Worm (Caenorhabditis elegans): ENCODE data around the gene srbc-44.

DNA sequence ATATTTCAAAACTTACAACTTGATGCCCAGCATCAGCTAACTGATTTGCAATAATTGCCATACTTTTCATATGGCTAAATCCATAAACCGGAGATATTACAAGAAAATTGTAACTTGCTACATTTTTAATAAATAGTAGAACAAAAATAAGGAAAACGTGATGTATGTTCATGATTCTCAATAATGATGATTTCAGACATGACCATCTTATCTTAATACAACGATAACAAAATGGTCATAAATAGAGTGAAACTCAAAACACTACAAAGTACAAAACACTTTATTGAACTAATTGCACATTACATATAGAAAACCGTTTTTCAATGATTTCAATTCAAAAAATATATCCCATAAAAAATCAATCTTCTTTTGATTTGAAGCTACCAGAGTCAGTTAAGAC is 4.4 kb upstream of the srbc-44 start, which contains the start of gene ugt-5:
- TF ChIP-seq W03F9.2 (tag; optimal IDR thresholded peaks at IDR 0.05) = no peak
- no peak for TF ChIP-seq dao-5 (tag; optimal IDR thresholded peaks at IDR 0.05)
